Fruit fly (Drosophila melanogaster) whole organism, prepupa: ENCODE measurements around the gene Ir75c.

Experiments
- Blimp-1 ChIP-seq: fragments of 200-800 bp; sonication (Bioruptor generic); optimal IDR thresholded peaks from 3 replicates; lab custom pipeline; 2017; ENCODE audit warnings: missing biosample characterization, missing genetic modification characterization, mild to moderate bottlenecking, moderate library complexity, missing genetic modification reagents
- CG10631 ChIP-seq: fragments of 200-800 bp; sonication (Bioruptor generic); optimal IDR thresholded peaks from 2 replicates; lab custom pipeline; 2016; ENCODE audit warnings: missing biosample characterization, missing genetic modification characterization
- CG10669 ChIP-seq: fragments of 200-800 bp; sonication (Bioruptor generic); optimal IDR thresholded peaks from 3 replicates; lab custom pipeline; 2018; ENCODE audit warnings: missing biosample characterization, mild to moderate bottlenecking, missing genetic modification characterization, moderate library complexity
- CG11294 ChIP-seq: fragments of 200-800 bp; sonication (Bioruptor generic); IDR thresholded peaks from 2 replicates; pipeline ENCODE4 v1.3.6; 2022; ENCODE audit warnings: missing biosample characterization, missing genetic modification characterization
- CG11762 ChIP-seq: fragments of 200-800 bp; sonication (Bioruptor generic); optimal IDR thresholded peaks from 3 replicates; lab custom pipeline; 2016; ENCODE audit warnings: missing biosample characterization, missing genetic modification characterization; ENCODE audit not compliant: insufficient read depth
- CG11902 ChIP-seq: fragments of 200-800 bp; sonication (Bioruptor generic); optimal IDR thresholded peaks from 3 replicates; lab custom pipeline; 2016; ENCODE audit warnings: missing biosample characterization, missing genetic modification characterization
- CG1621 ChIP-seq: fragments of 200-800 bp; sonication (Bioruptor generic); optimal IDR thresholded peaks from 3 replicates; lab custom pipeline; 2018; ENCODE audit warnings: missing biosample characterization, mild to moderate bottlenecking, missing genetic modification characterization
- CG3032 ChIP-seq: fragments of 200-800 bp; optimal IDR thresholded peaks from 2 replicates; lab custom pipeline; 2019; ENCODE audit warnings: missing biosample characterization, mild to moderate bottlenecking, missing genetic modification characterization, moderate library complexity
- CG31627 ChIP-seq: fragments of 200-800 bp; sonication (Bioruptor generic); optimal IDR thresholded peaks from 3 replicates; lab custom pipeline; 2016; ENCODE audit warnings: missing biosample characterization, missing genetic modification characterization
- CG32006 ChIP-seq: fragments of 200-800 bp; sonication (Bioruptor generic); optimal IDR thresholded peaks from 3 replicates; lab custom pipeline; 2017; ENCODE audit warnings: missing biosample characterization, mild to moderate bottlenecking, missing genetic modification characterization
- CG34406 ChIP-seq: fragments of 200-800 bp; sonication (Bioruptor generic); optimal IDR thresholded peaks from 3 replicates; lab custom pipeline; 2016; ENCODE audit warnings: missing biosample characterization, missing genetic modification characterization
- CG6276 ChIP-seq: fragments of 200-800 bp; sonication (Bioruptor generic); optimal IDR thresholded peaks from 2 replicates; lab custom pipeline; 2017; ENCODE audit warnings: missing biosample characterization, mild to moderate bottlenecking, missing genetic modification characterization
- CG6792 ChIP-seq: fragments of 200-800 bp; sonication (Bioruptor generic); optimal IDR thresholded peaks from 3 replicates; lab custom pipeline; 2016; ENCODE audit warnings: missing biosample characterization, missing genetic modification characterization
- CG8319 ChIP-seq: fragments of 200-800 bp; sonication (Bioruptor generic); optimal IDR thresholded peaks from 3 replicates; lab custom pipeline; 2016; ENCODE audit warnings: missing biosample characterization, missing genetic modification characterization
- CG8632 ChIP-seq: fragments of 200-800 bp; sonication (Bioruptor generic); optimal IDR thresholded peaks from 3 replicates; lab custom pipeline; 2016; ENCODE audit warnings: missing biosample characterization, missing genetic modification characterization
- CG9139 ChIP-seq: fragments of 200-800 bp; sonication (Bioruptor generic); optimal IDR thresholded peaks from 3 replicates; lab custom pipeline; 2017; ENCODE audit warnings: missing biosample characterization, mild to moderate bottlenecking, missing genetic modification characterization
- Eip78C ChIP-seq: fragments of 200-800 bp; sonication (Bioruptor generic); peaks from one replicate; lab custom pipeline; 2016; ENCODE audit warnings: missing biosample characterization, missing genetic modification characterization
- Eip93F ChIP-seq: fragments of 200-800 bp; sonication (Bioruptor generic); optimal IDR thresholded peaks from 2 replicates; lab custom pipeline; 2016; ENCODE audit warnings: missing biosample characterization, mild to moderate bottlenecking, missing genetic modification characterization
- Ets21C ChIP-seq: fragments of 200-800 bp; sonication (Bioruptor generic); optimal IDR thresholded peaks from 3 replicates; lab custom pipeline; 2016; ENCODE audit warnings: missing biosample characterization, missing genetic modification characterization
- Ets96B ChIP-seq: fragments of 200-800 bp; optimal IDR thresholded peaks from 2 replicates; lab custom pipeline; 2019; ENCODE audit warnings: missing biosample characterization, mild to moderate bottlenecking, missing genetic modification characterization, moderate library complexity
- Hr39 ChIP-seq: fragments of 200-800 bp; sonication (Bioruptor generic); optimal IDR thresholded peaks from 2 replicates; lab custom pipeline; 2016; ENCODE audit warnings: missing biosample characterization, missing genetic modification characterization
- Lpt ChIP-seq: fragments of 200-800 bp; sonication (Bioruptor generic); optimal IDR thresholded peaks from 3 replicates; lab custom pipeline; 2016; ENCODE audit warnings: missing biosample characterization, missing genetic modification characterization
- Met ChIP-seq: fragments of 200-800 bp; sonication (Bioruptor generic); optimal IDR thresholded peaks from 3 replicates; lab custom pipeline; 2016; ENCODE audit warnings: missing biosample characterization, missing genetic modification characterization
- OdsH ChIP-seq: fragments of 200-800 bp; sonication (Bioruptor generic); optimal IDR thresholded peaks from 3 replicates; lab custom pipeline; 2016; ENCODE audit warnings: missing biosample characterization, missing genetic modification characterization
- Smox ChIP-seq: fragments of 200-800 bp; sonication (Bioruptor generic); optimal IDR thresholded peaks from 3 replicates; lab custom pipeline; 2016; ENCODE audit warnings: missing biosample characterization, missing genetic modification characterization
- Sox102F ChIP-seq: fragments of 200-800 bp; sonication (Bioruptor generic); optimal IDR thresholded peaks from 2 replicates; lab custom pipeline; 2016; ENCODE audit warnings: missing biosample characterization, mild to moderate bottlenecking, missing genetic modification characterization
- Sox14 ChIP-seq: fragments of 200-800 bp; sonication (Bioruptor generic); optimal IDR thresholded peaks from 3 replicates; lab custom pipeline; 2016; ENCODE audit warnings: missing biosample characterization, missing genetic modification characterization
- acj6 ChIP-seq: fragments of 200-800 bp; sonication (Bioruptor generic); optimal IDR thresholded peaks from 3 replicates; lab custom pipeline; 2016; ENCODE audit warnings: missing biosample characterization, missing genetic modification characterization
- eg ChIP-seq: fragments of 200-800 bp; sonication (Bioruptor generic); IDR thresholded peaks from 3 replicates; pipeline ENCODE4 v1.3.6; 2022; ENCODE audit warnings: missing biosample characterization, missing genetic modification characterization
- esn ChIP-seq: fragments of 200-800 bp; sonication (Bioruptor generic); optimal IDR thresholded peaks from 2 replicates; lab custom pipeline; 2016; ENCODE audit warnings: missing biosample characterization, mild to moderate bottlenecking, missing genetic modification characterization, moderate library complexity
- fd59A ChIP-seq: fragments of 200-800 bp; sonication (Bioruptor generic); optimal IDR thresholded peaks from 2 replicates; lab custom pipeline; 2017; ENCODE audit warnings: missing biosample characterization, mild to moderate bottlenecking, missing genetic modification characterization, missing genetic modification reagents
- fd85E ChIP-seq: fragments of 200-800 bp; sonication (Bioruptor generic); optimal IDR thresholded peaks from 3 replicates; lab custom pipeline; 2016; ENCODE audit warnings: missing biosample characterization, missing genetic modification characterization
- fkh ChIP-seq: fragments of 200-800 bp; sonication (Bioruptor generic); optimal IDR thresholded peaks from 3 replicates; lab custom pipeline; 2017; ENCODE audit warnings: missing biosample characterization, mild to moderate bottlenecking, missing genetic modification characterization, moderate library complexity
- lz ChIP-seq: fragments of 200-800 bp; sonication (Bioruptor generic); optimal IDR thresholded peaks from 3 replicates; lab custom pipeline; 2016; ENCODE audit warnings: missing biosample characterization, missing genetic modification characterization
- pdm3 ChIP-seq: fragments of 200-800 bp; sonication (Bioruptor generic); optimal IDR thresholded peaks from 3 replicates; lab custom pipeline; 2016; ENCODE audit warnings: missing biosample characterization, missing genetic modification characterization
- spab ChIP-seq: fragments of 200-800 bp; sonication (Bioruptor generic); optimal IDR thresholded peaks from 2 replicates; lab custom pipeline; 2017; ENCODE audit warnings: missing biosample characterization, mild to moderate bottlenecking, missing genetic modification characterization, missing genetic modification reagents
- svp ChIP-seq: fragments of 200-800 bp; sonication (Bioruptor generic); peaks from one replicate; lab custom pipeline; 2016; ENCODE audit warnings: missing biosample characterization, missing genetic modification characterization
- topi ChIP-seq: fragments of 200-800 bp; sonication (Bioruptor generic); optimal IDR thresholded peaks from 3 replicates; lab custom pipeline; 2016; ENCODE audit warnings: missing biosample characterization, missing genetic modification characterization
- vri ChIP-seq: fragments of 200-800 bp; sonication (Bioruptor generic); optimal IDR thresholded peaks from 3 replicates; lab custom pipeline; 2016; ENCODE audit warnings: missing biosample characterization, mild to moderate bottlenecking, missing genetic modification characterization

Ir75c gene

dm6 chr3L:17841085-17841606, 18.5 kb upstream of the Ir75c start, which contains the start of gene CG5577 (continued):
- TF ChIP-seq CG31627 (GFP tag; lab: Kevin White, UChicago) (no peak), Smox (GFP tag; lab: Kevin White, UChicago) (no peak), Lpt (GFP tag; lab: Kevin White, UChicago) (no peak), Eip93F (no peak), Sox14 (GFP tag; lab: Kevin White, UChicago) (peak; percentile 32), pdm3 (peak; percentile 13), eg (GFP tag; lab: Robert Waterston, UW) (peak; percentile 6; the same call in 1 of the 3 replicates), CG10631 (GFP tag; lab: Kevin White, UChicago) (no peak), OdsH (GFP tag; lab: Kevin White, UChicago) (no peak), fd85E (GFP tag; lab: Kevin White, UChicago) (no peak), acj6 (GFP tag; lab: Kevin White, UChicago) (no peak), CG34406 (peak; percentile 3), CG32006 (GFP tag; lab: Kevin White, UChicago) (no peak)

DNA sequence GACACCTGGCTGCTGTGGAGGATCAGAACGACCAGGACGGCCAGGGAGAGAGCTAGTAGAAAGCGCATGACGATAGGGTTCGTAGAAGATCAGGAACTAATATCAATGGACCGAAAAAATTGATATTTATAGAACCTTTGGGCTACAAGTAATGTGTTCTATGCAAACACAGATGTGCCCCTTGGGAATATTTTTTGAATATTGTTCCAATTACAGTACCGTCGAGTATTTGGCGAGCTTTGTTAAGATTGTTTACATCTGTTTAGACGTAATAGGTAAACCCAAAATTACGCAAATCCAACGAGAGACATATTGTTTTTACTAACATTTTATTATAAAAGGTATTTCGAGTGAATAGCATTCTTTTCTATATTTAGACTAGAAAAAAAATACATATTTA, 12.4 kb upstream of the Ir75c start, which contains the start of gene CG32189:
TSS of gene CG32189 (minus strand) at position 101 of the 400 bp plus-strand sequence.
- TF ChIP-seq pdm3 (no peak), lz (no peak), eg (GFP tag; lab: Robert Waterston, UW) (no peak), vri (GFP tag; lab: Kevin White, UChicago) (no peak), Eip93F (no peak), CG8632 (GFP tag; lab: Kevin White, UChicago) (no peak), CG3032 (no peak), spab (GFP tag; lab: Kevin White, UChicago) (no peak)

- no peak for TF ChIP-seq Lpt (GFP tag; lab: Kevin White, UChicago)
- no peak for TF ChIP-seq Ets96B
- no peak for TF ChIP-seq esn (GFP tag; lab: Kevin White, UChicago)
- no peak for TF ChIP-seq Met
- TF ChIP-seq Eip78C (GFP tag; lab: Kevin White, UChicago) = no peak
- TF ChIP-seq Blimp-1 (GFP tag; lab: Kevin White, UChicago) = no peak
- no peak for TF ChIP-seq svp (GFP tag; lab: Kevin White, UChicago)
- no peak for TF ChIP-seq topi
- TF ChIP-seq Eip93F = no peak
- TF ChIP-seq CG6792 (GFP tag; lab: Kevin White, UChicago) = no peak
- no peak for TF ChIP-seq CG11762 (GFP tag; lab: Kevin White, UChicago)
- no peak for TF ChIP-seq vri (GFP tag; lab: Kevin White, UChicago)
- TF ChIP-seq CG1621 (tag; lab: Kevin White, UChicago) = no peak
- no peak for TF ChIP-seq Smox (GFP tag; lab: Kevin White, UChicago)
- TF ChIP-seq Ets21C = no peak
- TF ChIP-seq fkh (GFP tag; lab: Kevin White, UChicago) = no peak
- TF ChIP-seq lz = no peak
- TF ChIP-seq, all 60 proteins: peak for 0
These were observed 10.9 kb upstream of the Ir75c start, which contains the start of gene CG32188 for dm6 chr3L:17833525-17833924. CG32188 (minus strand) TSS chr3L:17833625.

- TF ChIP-seq CG10669 (GFP tag; lab: Kevin White, UChicago) (no peak), CG10631 (GFP tag; lab: Kevin White, UChicago) (no peak), CG11294 (no peak), Hr39 (GFP tag; lab: Kevin White, UChicago) (no peak), CG9139 (GFP tag; lab: Kevin White, UChicago) (no peak), CG8319 (GFP tag; lab: Kevin White, UChicago) (no peak), fd59A (no peak), Sox102F (GFP tag; lab: Kevin White, UChicago) (no peak), topi (no peak), Blimp-1 (GFP tag; lab: Kevin White, UChicago) (no peak), Ets21C (no peak), CG6276 (no peak), CG11902 (GFP tag; lab: Kevin White, UChicago) (no peak), Smox (GFP tag; lab: Kevin White, UChicago) (no peak), fd85E (GFP tag; lab: Kevin White, UChicago) (no peak), eg (GFP tag; lab: Robert Waterston, UW) (no peak), pdm3 (no peak)
These were observed 2.5 kb downstream of the Ir75c start, which contains the start of gene Ir75b for dm6 chr3L:17820093-17820492. Ir75b (minus strand) TSS chr3L:17820193.
